Worm (Caenorhabditis elegans) whole organism, late embryonic: Measurements from ENCODE around the gene nhr-12.
A peak's percentile ranks its signal among the peaks of the same experiment; 100 is the strongest.

Experiments used
- C38D4.7 ChIP-seq: fragments of 200-800 bp; sonication (Bioruptor generic); optimal IDR thresholded peaks from 2 replicates; lab custom pipeline; 2018; ENCODE audit warnings: mild to moderate bottlenecking, missing genetic modification characterization, moderate library complexity, missing compliant biosample characterization
- K09A11.1 ChIP-seq: sonication (generic microtip); optimal IDR thresholded peaks from 2 replicates; lab custom pipeline; 2017; ENCODE audit warnings: antibody characterized with exemption, mild to moderate bottlenecking, missing genetic modification characterization, missing compliant biosample characterization; ENCODE audit not compliant: insufficient read depth
- Y22D7AL.16 ChIP-seq: sonication (generic microtip); optimal IDR thresholded peaks from 2 replicates; lab custom pipeline; 2016; ENCODE audit warnings: missing genetic modification characterization, missing compliant biosample characterization
- ceh-22 ChIP-seq: sonication (generic microtip); optimal IDR thresholded peaks from 2 replicates; lab custom pipeline; 2017; ENCODE audit warnings: missing biosample characterization, missing genetic modification characterization
- ceh-30 ChIP-seq: fragments of 150-350 bp; optimal IDR thresholded peaks from 2 replicates; lab custom pipeline; 2014; ENCODE audit warnings: missing biosample characterization, missing genetic modification characterization
- ceh-45 ChIP-seq: fragments of 200-800 bp; sonication (Bioruptor generic); IDR thresholded peaks from 2 replicates; pipeline ENCODE4 v1.3.6; 2022; ENCODE audit warnings: missing genetic modification reagents, missing genetic modification characterization, missing compliant biosample characterization
- ceh-6 ChIP-seq: fragments of 200-800 bp; sonication (Bioruptor generic); optimal IDR thresholded peaks from 2 replicates; lab custom pipeline; 2018; ENCODE audit warnings: mild to moderate bottlenecking, missing genetic modification characterization, missing compliant biosample characterization
- elt-2 ChIP-seq: sonication (generic microtip); optimal IDR thresholded peaks from 2 replicates; lab custom pipeline; 2016; ENCODE audit warnings: missing genetic modification reagents, missing genetic modification characterization, missing compliant biosample characterization
- elt-4 ChIP-seq: sonication (generic microtip); optimal IDR thresholded peaks from 2 replicates; lab custom pipeline; 2016; ENCODE audit warnings: missing genetic modification characterization, missing compliant biosample characterization
- ets-4 ChIP-seq: sonication (generic microtip); optimal IDR thresholded peaks from 2 replicates; lab custom pipeline; 2016; ENCODE audit warnings: missing genetic modification characterization, missing compliant biosample characterization
- fkh-6 ChIP-seq: sonication (generic microtip); optimal IDR thresholded peaks from 2 replicates; lab custom pipeline; 2016; ENCODE audit warnings: missing genetic modification characterization, missing compliant biosample characterization
- gmeb-2 ChIP-seq: sonication (generic microtip); optimal IDR thresholded peaks from 2 replicates; lab custom pipeline; 2016; ENCODE audit warnings: missing genetic modification characterization, inconsistent platforms, missing compliant biosample characterization
- lim-6 ChIP-seq: sonication (generic microtip); optimal IDR thresholded peaks from 2 replicates; lab custom pipeline; 2016; ENCODE audit warnings: missing genetic modification characterization, missing compliant biosample characterization
- lin-11 ChIP-seq: fragments of 200-800 bp; sonication (Bioruptor generic); optimal IDR thresholded peaks from 2 replicates; lab custom pipeline; 2018; ENCODE audit warnings: mild to moderate bottlenecking, missing genetic modification characterization, missing compliant biosample characterization
- madf-2 ChIP-seq: sonication (generic microtip); optimal IDR thresholded peaks from 2 replicates; lab custom pipeline; 2017; ENCODE audit warnings: missing genetic modification characterization, missing compliant biosample characterization
- mec-3 ChIP-seq: sonication (generic microtip); optimal IDR thresholded peaks from 2 replicates; lab custom pipeline; 2016; ENCODE audit warnings: borderline replicate concordance, missing genetic modification characterization, missing compliant biosample characterization
- nfya-1 ChIP-seq: sonication (generic microtip); optimal IDR thresholded peaks from 2 replicates; lab custom pipeline; 2017; ENCODE audit warnings: missing genetic modification characterization, mild to moderate bottlenecking, missing compliant biosample characterization, antibody characterized with exemption, moderate library complexity
- odd-2 ChIP-seq: sonication (generic microtip); optimal IDR thresholded peaks from 2 replicates; lab custom pipeline; 2017; ENCODE audit warnings: antibody characterized with exemption, mild to moderate bottlenecking, missing genetic modification characterization, missing compliant biosample characterization
- pag-3 ChIP-seq: sonication (generic microtip); optimal IDR thresholded peaks from 2 replicates; lab custom pipeline; 2016; ENCODE audit warnings: missing compliant biosample characterization, missing genetic modification characterization, borderline replicate concordance
- pat-9 ChIP-seq: fragments of 200-800 bp; sonication (Bioruptor generic); optimal IDR thresholded peaks from 2 replicates; lab custom pipeline; 2018; ENCODE audit warnings: mild to moderate bottlenecking, missing genetic modification characterization, moderate library complexity, missing compliant biosample characterization
- pax-1 ChIP-seq: fragments of 150-350 bp; optimal IDR thresholded peaks from 2 replicates; lab custom pipeline; 2014; ENCODE audit warnings: missing biosample characterization, missing genetic modification characterization
- pqm-1 ChIP-seq: sonication (generic microtip); optimal IDR thresholded peaks from 2 replicates; lab custom pipeline; 2016; ENCODE audit warnings: missing genetic modification characterization, missing compliant biosample characterization
- pros-1 ChIP-seq: fragments of 150-350 bp; optimal IDR thresholded peaks from 2 replicates; lab custom pipeline; 2014; ENCODE audit warnings: missing biosample characterization, missing genetic modification reagents, missing genetic modification characterization
- ref-2 ChIP-seq: sonication (generic microtip); optimal IDR thresholded peaks from 2 replicates; lab custom pipeline; 2016; ENCODE audit warnings: missing genetic modification characterization, missing compliant biosample characterization
- sox-4 ChIP-seq: sonication (generic microtip); optimal IDR thresholded peaks from 2 replicates; lab custom pipeline; 2017; ENCODE audit warnings: mild to moderate bottlenecking, missing genetic modification characterization, inconsistent platforms, missing compliant biosample characterization
- tbx-7 ChIP-seq: sonication (generic microtip); optimal IDR thresholded peaks from 2 replicates; lab custom pipeline; 2016; ENCODE audit warnings: missing genotype, missing genetic modification characterization, missing compliant biosample characterization
- unc-3 ChIP-seq, 2 experiments: fragments of 200-800 bp in 1 of 2; sonication (Bioruptor generic) in 1 of 2; sonication (generic microtip) in 1 of 2; conservative IDR thresholded peaks in 1 of 2; optimal IDR thresholded peaks in 1 of 2; 2 replicates each; pipeline versions ENCODE4 v1.3.6 to Lab custom; 2016 to 2022; ENCODE audit warnings: missing compliant biosample characterization in 2 of 2, missing genetic modification characterization in 2 of 2, missing genetic modification reagents in 1 of 2
- unc-86 ChIP-seq: sonication (generic microtip); optimal IDR thresholded peaks from 2 replicates; lab custom pipeline; 2016; ENCODE audit warnings: missing genetic modification characterization, missing compliant biosample characterization

nhr-12 gene

DNA sequence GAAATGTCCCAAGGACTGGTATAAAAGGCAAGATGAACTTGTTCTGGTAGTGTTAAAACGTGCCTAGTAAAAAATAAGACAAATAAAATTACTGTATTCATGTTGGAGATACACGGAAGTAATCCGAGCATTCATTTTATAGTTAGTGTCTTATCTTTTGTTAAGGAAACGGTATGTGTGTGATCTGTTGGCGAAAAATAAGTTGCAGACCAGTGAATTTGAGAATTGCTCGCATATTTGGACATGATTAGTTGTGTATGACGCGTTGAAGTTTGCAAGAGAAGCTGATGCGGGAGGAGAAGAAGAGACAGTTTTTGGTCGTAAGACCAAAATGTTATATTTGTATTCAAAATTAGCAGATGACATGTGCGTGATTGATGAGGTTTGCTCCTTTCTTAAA lies 18.1 kb upstream of the nhr-12 start, which contains the start of gene C08B6.14:
C08B6.14 (minus strand) TSS at position 101 of the 400 bp plus-strand sequence.
- TF ChIP-seq ets-4 (tag; lab: Kevin White, UChicago) (no peak), pax-1 (tag; lab: Kevin White, UChicago) (no peak), ceh-45 (GFP tag; lab: Robert Waterston, UW) (no peak), elt-4 (no peak), unc-3 (GFP tag; conservative IDR thresholded peaks at IDR 0.05; lab: Robert Waterston, UW) (no peak), unc-3 (tag; optimal IDR thresholded peaks at IDR 0.05; lab: Kevin White, UChicago) (no peak), lin-11 (no peak), ref-2 (tag; lab: Kevin White, UChicago) (no peak), gmeb-2 (tag; lab: Kevin White, UChicago) (no peak), ceh-22 (tag; lab: Kevin White, UChicago) (no peak), K09A11.1 (tag; lab: Kevin White, UChicago) (no peak), sox-4 (no peak), C38D4.7 (GFP tag; lab: Kevin White, UChicago) (no peak), pat-9 (tag; lab: Kevin White, UChicago) (no peak)

DNA sequence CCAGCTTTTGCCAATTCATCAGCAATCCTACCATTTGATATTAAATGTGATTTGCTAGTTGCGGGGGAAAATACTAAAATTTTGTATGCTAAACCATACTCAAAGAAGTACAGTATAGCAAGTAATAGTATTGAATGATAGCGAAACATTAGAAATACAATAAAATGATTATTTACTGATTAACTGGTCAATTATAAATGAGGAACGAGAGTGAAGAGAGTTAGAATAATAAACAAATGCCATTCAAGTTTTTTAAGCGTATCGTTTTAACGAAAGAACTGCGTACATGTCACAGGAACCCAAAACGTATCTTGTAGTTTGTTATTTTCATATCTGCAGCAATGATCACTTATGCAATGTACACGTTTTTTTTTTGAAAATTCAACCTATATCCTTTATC lies 14.6 kb upstream of the nhr-12 start, which contains the start of gene ugt-47:
ugt-47 (minus strand) TSS at position 169 of the 400 bp plus-strand sequence.
- TF ChIP-seq fkh-6 (tag; lab: Kevin White, UChicago) (no peak), pros-1 (tag; lab: Kevin White, UChicago) (no peak), ceh-30 (tag; lab: Kevin White, UChicago) (no peak), lim-6 (tag; lab: Kevin White, UChicago) (no peak), ceh-6 (GFP tag; lab: Kevin White, UChicago) (no peak), K09A11.1 (tag; lab: Kevin White, UChicago) (no peak), pqm-1 (tag; lab: Kevin White, UChicago) (no peak), ceh-45 (GFP tag; lab: Robert Waterston, UW) (no peak), elt-2 (tag; lab: Kevin White, UChicago) (no peak), tbx-7 (tag; lab: Kevin White, UChicago) (no peak), pat-9 (tag; lab: Kevin White, UChicago) (no peak), nfya-1 (no peak), unc-3 (GFP tag; conservative IDR thresholded peaks at IDR 0.05; lab: Robert Waterston, UW) (no peak), unc-3 (tag; optimal IDR thresholded peaks at IDR 0.05; lab: Kevin White, UChicago) (no peak), unc-86 (tag; lab: Kevin White, UChicago) (no peak)

DNA sequence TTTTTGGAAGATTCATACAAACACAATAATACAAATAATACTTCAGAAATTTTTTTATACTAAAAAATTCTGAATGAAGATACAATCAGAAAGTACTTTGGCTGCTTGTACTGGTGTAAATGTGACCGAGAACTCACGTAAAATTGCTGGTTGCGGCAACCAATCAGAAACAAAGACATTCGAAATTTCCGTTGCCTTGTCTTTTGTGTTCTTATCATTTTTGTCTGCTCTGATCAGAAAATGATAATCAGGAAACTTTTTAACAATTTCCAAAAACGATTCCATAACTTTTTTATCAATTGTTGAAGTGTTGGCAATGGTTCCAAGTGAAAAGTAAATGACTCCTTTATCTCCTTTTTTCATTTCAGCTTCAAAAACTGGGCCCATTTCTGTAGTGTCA lies 13.1 kb upstream of the nhr-12 start:
- TF ChIP-seq unc-3 (GFP tag; conservative IDR thresholded peaks at IDR 0.05; lab: Robert Waterston, UW) (no peak), unc-3 (tag; optimal IDR thresholded peaks at IDR 0.05; lab: Kevin White, UChicago) (no peak), madf-2 (tag; lab: Kevin White, UChicago) (no peak), ets-4 (tag; lab: Kevin White, UChicago) (no peak), elt-2 (tag; lab: Kevin White, UChicago) (peak; percentile 17)

DNA sequence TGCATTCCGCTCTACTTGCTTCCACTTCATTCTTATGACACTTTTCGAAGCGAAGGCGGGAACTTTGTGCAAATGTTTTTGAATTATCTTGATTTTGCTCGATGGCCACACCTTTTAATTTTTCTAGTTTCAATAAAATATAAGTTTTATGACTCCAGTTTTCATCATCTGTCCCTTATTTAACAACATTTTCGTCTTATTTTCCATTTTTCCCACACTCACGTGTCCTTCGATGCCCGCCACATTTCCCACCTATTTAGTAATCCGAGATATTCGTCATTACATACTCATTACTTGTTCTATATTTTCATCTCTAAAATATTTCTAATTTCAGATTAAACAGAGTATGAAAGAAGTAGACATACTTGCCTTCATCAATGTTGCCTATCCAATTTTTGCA lies 10.5 kb upstream of the nhr-12 start, which contains the start of gene srd-49:
srd-49 (plus strand) TSS at position 301 of the 400 bp plus-strand sequence.
- TF ChIP-seq mec-3 (tag; lab: Kevin White, UChicago), result no peak

DNA sequence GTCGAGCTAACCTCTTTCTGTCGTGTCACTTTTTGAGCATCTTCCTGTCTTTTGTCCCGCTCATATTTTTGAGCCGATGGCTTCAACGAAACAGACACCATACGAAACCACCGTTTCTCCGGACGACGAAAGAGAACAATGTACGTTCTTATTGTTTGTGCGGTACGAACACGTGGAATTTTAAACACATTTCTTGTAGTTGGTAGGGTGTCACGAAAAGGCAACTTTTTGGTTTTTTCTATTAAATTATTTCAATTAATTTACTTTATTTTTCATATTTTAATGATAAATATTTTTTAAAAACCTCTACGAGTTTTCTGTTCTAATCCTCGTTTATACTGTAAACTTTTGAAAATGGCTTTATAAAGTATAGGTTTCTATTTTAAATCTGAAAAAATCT lies 7.3 kb upstream of the nhr-12 start, which contains the start of gene R04B5.11:
R04B5.11 (minus strand) TSS at position 101 of the 400 bp plus-strand sequence.
- TF ChIP-seq mec-3 (tag; lab: Kevin White, UChicago) (no peak), pag-3 (tag; lab: Kevin White, UChicago) (no peak), Y22D7AL.16 (tag; lab: Kevin White, UChicago) (no peak), pros-1 (tag; lab: Kevin White, UChicago) (no peak)

DNA sequence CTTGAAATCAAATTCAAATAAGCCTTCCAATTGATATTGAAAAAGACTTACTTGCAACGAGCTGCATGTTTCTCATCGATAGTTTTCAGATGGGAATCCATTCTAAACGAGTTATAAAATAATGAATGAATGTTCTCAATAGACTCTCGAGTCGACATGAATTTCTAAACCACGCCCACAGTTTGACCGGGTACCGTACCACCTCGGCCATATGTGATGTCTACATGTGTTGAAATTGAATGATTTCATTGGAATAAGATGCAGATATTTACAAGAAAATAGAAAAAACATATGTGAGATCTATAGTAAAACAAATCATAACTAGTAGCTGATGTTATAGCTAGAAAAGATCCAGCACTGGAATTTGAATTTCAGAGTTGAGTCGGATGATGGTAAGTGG lies 6.6 kb upstream of the nhr-12 start, which contains the start of gene R04B5.7:
R04B5.7 (minus strand) TSS at position 101 of the 400 bp plus-strand sequence.
- TF ChIP-seq lim-6 (tag; lab: Kevin White, UChicago), result no peak
- no peak for TF ChIP-seq odd-2 (tag; lab: Kevin White, UChicago)
- TF ChIP-seq, all 69 proteins: peak for 0
